Fruit fly (Drosophila melanogaster) whole organism, embryonic: ENCODE results near the gene CecB.

Experiments
- ATbp ChIP-seq: fragments of 200-800 bp; sonication (Bioruptor generic); optimal IDR thresholded peaks from 2 replicates; lab custom pipeline; 2017; ENCODE audit warnings: missing biosample characterization, mild to moderate bottlenecking, missing genetic modification characterization, missing genetic modification reagents
- B-H1 ChIP-seq: fragments of 200-800 bp; sonication (Bioruptor generic); IDR thresholded peaks from 3 replicates; pipeline ENCODE4 v1.3.6; 2022; ENCODE audit warnings: missing biosample characterization, missing genetic modification characterization
- CG11504 ChIP-seq: fragments of 200-800 bp; sonication (Bioruptor generic); optimal IDR thresholded peaks from 3 replicates; lab custom pipeline; 2019; ENCODE audit warnings: missing biosample characterization, mild to moderate bottlenecking, missing genetic modification characterization, moderate library complexity
- CG12236 ChIP-seq: fragments of 200-800 bp; sonication (Bioruptor generic); optimal IDR thresholded peaks from 2 replicates; lab custom pipeline; 2016; ENCODE audit warnings: missing biosample characterization, missing genetic modification characterization
- CG12659 ChIP-seq: fragments of 200-800 bp; sonication (Bioruptor generic); optimal IDR thresholded peaks from 3 replicates; lab custom pipeline; 2017; ENCODE audit warnings: mild to moderate bottlenecking, missing biosample characterization, missing genetic modification reagents, missing genetic modification characterization
- CG14710 ChIP-seq: fragments of 200-800 bp; sonication (Bioruptor generic); optimal IDR thresholded peaks from 3 replicates; lab custom pipeline; 2019; ENCODE audit warnings: missing biosample characterization, mild to moderate bottlenecking, missing genetic modification characterization, moderate library complexity
- CG15514 ChIP-seq: fragments of 200-800 bp; sonication (Bioruptor generic); optimal IDR thresholded peaks from 3 replicates; lab custom pipeline; 2017; ENCODE audit warnings: missing biosample characterization, missing genetic modification characterization, mild to moderate bottlenecking, moderate library complexity, missing genetic modification reagents
- CG17359 ChIP-seq: fragments of 200-800 bp; sonication (Bioruptor generic); optimal IDR thresholded peaks from 3 replicates; lab custom pipeline; 2018; ENCODE audit warnings: missing biosample characterization, mild to moderate bottlenecking, missing genetic modification characterization, moderate library complexity
- CG17361 ChIP-seq: fragments of 200-800 bp; sonication (Bioruptor generic); IDR thresholded peaks from 3 replicates; pipeline ENCODE4 v1.3.6; 2022; ENCODE audit warnings: missing biosample characterization, missing genetic modification characterization
- CG17385 ChIP-seq: fragments of 200-800 bp; sonication (Bioruptor generic); optimal IDR thresholded peaks from 3 replicates; lab custom pipeline; 2018; ENCODE audit warnings: missing biosample characterization, mild to moderate bottlenecking, missing genetic modification characterization
- CG17912 ChIP-seq: fragments of 200-800 bp; sonication (Bioruptor generic); optimal IDR thresholded peaks from 2 replicates; lab custom pipeline; 2018; ENCODE audit warnings: missing biosample characterization, mild to moderate bottlenecking, missing genetic modification characterization
- CG2116 ChIP-seq: fragments of 200-800 bp; sonication (Bioruptor generic); optimal IDR thresholded peaks from 3 replicates; lab custom pipeline; 2018; ENCODE audit warnings: missing biosample characterization, mild to moderate bottlenecking, missing genetic modification characterization
- CG2202 ChIP-seq: fragments of 200-800 bp; sonication (Bioruptor generic); optimal IDR thresholded peaks from 2 replicates; lab custom pipeline; 2018; ENCODE audit warnings: missing biosample characterization, mild to moderate bottlenecking, missing genetic modification characterization
- CG43689 ChIP-seq: fragments of 200-800 bp; sonication (Bioruptor generic); IDR thresholded peaks from 2 replicates; pipeline ENCODE4 v1.3.6; 2022; ENCODE audit warnings: missing biosample characterization, missing genetic modification characterization
- CG4820 ChIP-seq: fragments of 200-800 bp; sonication (Bioruptor generic); optimal IDR thresholded peaks from 3 replicates; lab custom pipeline; 2016; ENCODE audit warnings: missing biosample characterization, missing genetic modification characterization
- CG5953 ChIP-seq: fragments of 200-800 bp; sonication (Bioruptor generic); IDR thresholded peaks from 2 replicates; pipeline ENCODE4 v1.3.6; 2022; ENCODE audit warnings: missing biosample characterization, missing genetic modification characterization
- CG7745 ChIP-seq: fragments of 200-800 bp; sonication (Bioruptor generic); optimal IDR thresholded peaks from 2 replicates; lab custom pipeline; 2018; ENCODE audit warnings: missing biosample characterization, mild to moderate bottlenecking, missing genetic modification characterization, moderate library complexity
- CG7963 ChIP-seq: fragments of 200-800 bp; sonication (Bioruptor generic); IDR thresholded peaks from 3 replicates; pipeline ENCODE4 v1.3.6; 2022; ENCODE audit warnings: missing biosample characterization, missing genetic modification characterization; ENCODE audit not compliant: partially characterized antibody
- CG9609 ChIP-seq: fragments of 200-800 bp; sonication (Bioruptor generic); optimal IDR thresholded peaks from 3 replicates; lab custom pipeline; 2016; ENCODE audit warnings: missing biosample characterization, missing genetic modification characterization
- CoRest ChIP-seq: fragments of 200-800 bp; sonication (Bioruptor generic); optimal IDR thresholded peaks from 3 replicates; lab custom pipeline; 2018; ENCODE audit warnings: missing biosample characterization, mild to moderate bottlenecking, missing genetic modification characterization, moderate library complexity
- D19B ChIP-seq: fragments of 200-800 bp; sonication (Bioruptor generic); optimal IDR thresholded peaks from 2 replicates; lab custom pipeline; 2017; ENCODE audit warnings: missing biosample characterization, mild to moderate bottlenecking, missing genetic modification characterization
- Dad ChIP-seq: fragments of 200-800 bp; sonication (Bioruptor generic); optimal IDR thresholded peaks from 3 replicates; lab custom pipeline; 2016; ENCODE audit warnings: missing biosample characterization, missing genetic modification characterization
- Dip2 ChIP-seq: fragments of 200-800 bp; sonication (Bioruptor generic); IDR thresholded peaks from 2 replicates; pipeline ENCODE4 v1.3.6; 2022; ENCODE audit warnings: missing biosample characterization, missing genetic modification characterization
- Dref ChIP-seq: fragments of 200-800 bp; sonication (Bioruptor generic); IDR thresholded peaks from 2 replicates; pipeline ENCODE4 v1.3.6; 2022; ENCODE audit warnings: missing biosample characterization, missing genetic modification characterization
- HLH54F ChIP-seq: fragments of 200-800 bp; sonication (Bioruptor generic); optimal IDR thresholded peaks from 3 replicates; lab custom pipeline; 2016; ENCODE audit warnings: missing biosample characterization, missing genetic modification characterization
- Hr51 ChIP-seq, 2 experiments: fragments of 200-800 bp; sonication (Bioruptor generic); optimal IDR thresholded peaks; 2 replicates in 1 of 2; 3 replicates in 1 of 2; lab custom pipeline; 2016 to 2018; ENCODE audit warnings: missing biosample characterization in 2 of 2, missing genetic modification characterization in 2 of 2, mild to moderate bottlenecking in 1 of 2, moderate library complexity in 1 of 2
- Hsf ChIP-seq: fragments of 200-800 bp; sonication (Bioruptor generic); optimal IDR thresholded peaks from 3 replicates; lab custom pipeline; 2016; ENCODE audit warnings: missing biosample characterization, missing genetic modification characterization
- Lhr ChIP-seq: fragments of 200-800 bp; sonication (Bioruptor generic); optimal IDR thresholded peaks from 3 replicates; lab custom pipeline; 2017; ENCODE audit warnings: mild to moderate bottlenecking, missing biosample characterization, missing genetic modification reagents, missing genetic modification characterization
- NK7.1 ChIP-seq: fragments of 200-800 bp; sonication (Bioruptor generic); optimal IDR thresholded peaks from 3 replicates; lab custom pipeline; 2016; ENCODE audit warnings: missing biosample characterization, missing genetic modification characterization
- Scr ChIP-seq: fragments of 200-800 bp; sonication (Bioruptor generic); IDR thresholded peaks from 2 replicates; pipeline ENCODE4 v1.3.6; 2022; ENCODE audit warnings: missing biosample characterization, missing genetic modification characterization; ENCODE audit not compliant: partially characterized antibody
- Ssrp ChIP-seq: fragments of 200-800 bp; sonication (Bioruptor generic); optimal IDR thresholded peaks from 2 replicates; lab custom pipeline; 2018; ENCODE audit warnings: missing biosample characterization, mild to moderate bottlenecking, missing genetic modification characterization, moderate library complexity
- Xrp1 ChIP-seq: fragments of 200-800 bp; sonication (Bioruptor generic); IDR thresholded peaks from 2 replicates; pipeline ENCODE4 v1.3.6; 2022; ENCODE audit warnings: missing biosample characterization, missing genetic modification characterization
- chif ChIP-seq, 2 experiments: fragments of 200-800 bp; sonication (Bioruptor generic); optimal IDR thresholded peaks; 3 replicates each; lab custom pipeline; 2016; ENCODE audit warnings: missing biosample characterization in 2 of 2, missing genetic modification characterization in 2 of 2
- da ChIP-seq: fragments of 200-800 bp; sonication (Bioruptor generic); optimal IDR thresholded peaks from 2 replicates; lab custom pipeline; 2016; ENCODE audit warnings: missing biosample characterization, missing genetic modification characterization
- ems ChIP-seq: fragments of 200-800 bp; sonication (Bioruptor generic); optimal IDR thresholded peaks from 3 replicates; lab custom pipeline; 2016; ENCODE audit warnings: missing biosample characterization, missing genetic modification characterization
- ewg ChIP-seq: fragments of 200-800 bp; sonication (Bioruptor generic); optimal IDR thresholded peaks from 3 replicates; lab custom pipeline; 2017; ENCODE audit warnings: mild to moderate bottlenecking, missing biosample characterization, missing genetic modification reagents, missing genetic modification characterization
- fd3F ChIP-seq: fragments of 200-800 bp; sonication (Bioruptor generic); optimal IDR thresholded peaks from 2 replicates; lab custom pipeline; 2018; ENCODE audit warnings: missing biosample characterization, mild to moderate bottlenecking, missing genetic modification characterization, moderate library complexity
- gfzf ChIP-seq: fragments of 200-800 bp; sonication (Bioruptor generic); optimal IDR thresholded peaks from 2 replicates; lab custom pipeline; 2016; ENCODE audit warnings: missing biosample characterization, mild to moderate bottlenecking, missing genetic modification characterization, moderate library complexity
- insv ChIP-seq, 2 experiments: fragments of 200-800 bp; sonication (Bioruptor generic); optimal IDR thresholded peaks; 3 replicates each; lab custom pipeline; 2016 to 2018; ENCODE audit warnings: missing biosample characterization in 2 of 2, missing genetic modification characterization in 2 of 2
- kah ChIP-seq: fragments of 200-800 bp; sonication (Bioruptor generic); optimal IDR thresholded peaks from 2 replicates; lab custom pipeline; 2018; ENCODE audit warnings: missing biosample characterization, mild to moderate bottlenecking, missing genetic modification characterization
- maf-S ChIP-seq: fragments of 200-800 bp; sonication (Bioruptor generic); optimal IDR thresholded peaks from 2 replicates; lab custom pipeline; 2016; ENCODE audit warnings: missing biosample characterization, missing genetic modification characterization
- pfk ChIP-seq: fragments of 200-800 bp; sonication (Bioruptor generic); optimal IDR thresholded peaks from 2 replicates; lab custom pipeline; 2018; ENCODE audit warnings: missing biosample characterization, mild to moderate bottlenecking, missing genetic modification characterization, moderate library complexity
- phol ChIP-seq: fragments of 200-800 bp; sonication (Bioruptor generic); optimal IDR thresholded peaks from 3 replicates; lab custom pipeline; 2018; ENCODE audit warnings: missing biosample characterization, mild to moderate bottlenecking, missing genetic modification characterization, moderate library complexity
- sim ChIP-seq: fragments of 200-800 bp; sonication (Bioruptor generic); IDR thresholded peaks from 2 replicates; pipeline ENCODE4 v1.3.6; 2022; ENCODE audit warnings: missing biosample characterization, missing genetic modification characterization
- sima ChIP-seq: fragments of 200-800 bp; sonication (Bioruptor generic); optimal IDR thresholded peaks from 2 replicates; lab custom pipeline; 2016; ENCODE audit warnings: missing biosample characterization, missing genetic modification characterization
- sna ChIP-seq: fragments of 200-800 bp; sonication (Bioruptor generic); IDR thresholded peaks from 2 replicates; pipeline ENCODE4 v1.3.6; 2022; ENCODE audit warnings: missing biosample characterization, missing genetic modification characterization; ENCODE audit not compliant: partially characterized antibody
- stc ChIP-seq: fragments of 200-800 bp; sonication (Bioruptor generic); IDR thresholded peaks from 2 replicates; pipeline ENCODE4 v1.3.6; 2022; ENCODE audit warnings: missing biosample characterization, missing genetic modification characterization
- tap ChIP-seq: fragments of 200-800 bp; optimal IDR thresholded peaks from 3 replicates; lab custom pipeline; 2019; ENCODE audit warnings: missing biosample characterization, mild to moderate bottlenecking, missing genetic modification characterization, moderate library complexity
- wor ChIP-seq: fragments of 200-800 bp; sonication (Bioruptor generic); IDR thresholded peaks from 2 replicates; pipeline ENCODE4 v1.3.6; 2022; ENCODE audit warnings: missing biosample characterization, missing genetic modification characterization
- z ChIP-seq: fragments of 200-800 bp; sonication (Bioruptor generic); IDR thresholded peaks from 3 replicates; pipeline ENCODE4 v1.3.6; 2022; ENCODE audit warnings: missing biosample characterization, missing genetic modification characterization
- zen2 ChIP-seq: fragments of 200-800 bp; sonication (Bioruptor generic); IDR thresholded peaks from 3 replicates; pipeline ENCODE4 v1.3.6; 2022; ENCODE audit warnings: missing biosample characterization, missing genetic modification characterization; ENCODE audit not compliant: partially characterized antibody

CecB gene

DNA sequence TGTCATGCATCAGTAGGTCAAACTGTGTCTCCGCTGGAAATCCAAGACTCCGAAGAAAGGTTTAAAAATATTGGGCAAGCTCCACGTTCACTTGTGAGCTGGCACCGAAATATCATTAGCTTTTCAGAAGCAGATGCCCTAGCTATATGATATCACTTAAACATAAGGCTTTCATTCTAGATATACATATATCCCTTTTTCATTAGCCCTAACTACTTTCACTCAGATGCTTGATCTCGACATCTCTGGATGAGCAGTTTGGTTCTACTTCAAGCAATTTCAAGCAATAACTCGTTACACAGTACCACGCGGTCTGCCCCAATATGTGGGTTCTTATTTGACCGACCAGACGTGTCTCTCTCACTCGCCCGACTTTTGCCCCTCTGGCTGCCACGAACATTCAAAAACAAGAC lies 22.1 kb downstream of the CecB start (continued):
- peak; percentile 40 for TF ChIP-seq NK7.1 (GFP tag; lab: Kevin White, UChicago)
- TF ChIP-seq Xrp1: no peak
- TF ChIP-seq CG12236 (GFP tag; lab: Kevin White, UChicago): no peak
- no peak for TF ChIP-seq Dip2 (GFP tag; lab: Robert Waterston, UW)
- no peak for TF ChIP-seq insv (GFP tag; optimal IDR thresholded peaks at IDR 0.05; lab: Kevin White, UChicago)
- 0 out of 2 replicates have a peak, but pooled peaks have one; percentile 17 for TF ChIP-seq wor (GFP tag; lab: Robert Waterston, UW)
- no peak for TF ChIP-seq CG7963
- no peak for TF ChIP-seq sim (GFP tag; lab: Robert Waterston, UW)
- peak; percentile 3 for TF ChIP-seq ems
- no peak for TF ChIP-seq CG17359 (tag; lab: Kevin White, UChicago)
- TF ChIP-seq CG14710 (tag; lab: Kevin White, UChicago): no peak
- no peak for TF ChIP-seq CG4820
- TF ChIP-seq D19B (GFP tag; lab: Kevin White, UChicago): peak; percentile 84
- peak; percentile 51 for TF ChIP-seq CG17385 (GFP tag; lab: Kevin White, UChicago)
- TF ChIP-seq CG15514: no peak
- TF ChIP-seq pfk: no peak
- TF ChIP-seq stc (GFP tag; lab: Robert Waterston, UW): no peak
- TF ChIP-seq tap (tag; lab: Kevin White, UChicago): no peak
- no peak for TF ChIP-seq Lhr (GFP tag; lab: Kevin White, UChicago)
- no peak for TF ChIP-seq ATbp (GFP tag; lab: Kevin White, UChicago)
- peak; percentile 48 for TF ChIP-seq CG9609 (GFP tag; lab: Kevin White, UChicago)
- TF ChIP-seq HLH54F (GFP tag; lab: Kevin White, UChicago): peak; percentile 50
- peak; percentile 63 for TF ChIP-seq CoRest (tag; lab: Kevin White, UChicago)
- TF ChIP-seq CG12659 (GFP tag; lab: Kevin White, UChicago): peak; percentile 56
- no peak for TF ChIP-seq z (GFP tag; lab: Robert Waterston, UW)
- no peak for TF ChIP-seq CG43689 (GFP tag; lab: Robert Waterston, UW)
- no peak for TF ChIP-seq fd3F (GFP tag; lab: Kevin White, UChicago)
- no peak for TF ChIP-seq kah (GFP tag; lab: Kevin White, UChicago)
- TF ChIP-seq chif (GFP tag; optimal IDR thresholded peaks at IDR 0.05; lab: Kevin White, UChicago): peak in 1 of 2 experiments; percentile 59
- peak; percentile 31 for TF ChIP-seq ewg
- no peak for TF ChIP-seq Dad (GFP tag; lab: Kevin White, UChicago)
- TF ChIP-seq Scr: no peak
- no peak for TF ChIP-seq Dref
- TF ChIP-seq CG11504 (tag; lab: Kevin White, UChicago): peak; percentile 54
- TF ChIP-seq CG7745 (tag; lab: Kevin White, UChicago): no peak
- TF ChIP-seq CG17361 (GFP tag; lab: Robert Waterston, UW): peak; percentile 83
- TF ChIP-seq da (GFP tag; lab: Kevin White, UChicago): no peak
- TF ChIP-seq Ssrp (tag; lab: Kevin White, UChicago): peak; percentile 48
- peak; percentile 31 for TF ChIP-seq Hsf (GFP tag; lab: Kevin White, UChicago)
- TF ChIP-seq zen2 (GFP tag; lab: Robert Waterston, UW): no peak
- TF ChIP-seq gfzf: no peak
- no peak for TF ChIP-seq CG5953 (GFP tag; lab: Robert Waterston, UW)
- no peak for TF ChIP-seq CG2116 (GFP tag; lab: Kevin White, UChicago)
- TF ChIP-seq CG17912 (GFP tag; lab: Kevin White, UChicago): no peak
- TF ChIP-seq sna (GFP tag; lab: Robert Waterston, UW): no peak
- TF ChIP-seq Hr51 (GFP tag; optimal IDR thresholded peaks at IDR 0.05; lab: Kevin White, UChicago): peak in 1 of 2 experiments; percentile 65
- TF ChIP-seq phol (tag; lab: Kevin White, UChicago): peak; percentile 29
- no peak for TF ChIP-seq sima (GFP tag; lab: Kevin White, UChicago)
- no peak for TF ChIP-seq CG2202 (tag; lab: Kevin White, UChicago)
- TF ChIP-seq B-H1 (GFP tag; lab: Robert Waterston, UW): no peak
- TF ChIP-seq maf-S (GFP tag; lab: Kevin White, UChicago): no peak
